Worm (Caenorhabditis elegans) whole organism, midembryonic: ENCODE measurements around the gene lips-3.

Source experiments
- cog-1 ChIP-seq: sonication (generic microtip); optimal IDR thresholded peaks from 2 replicates; lab custom pipeline; 2016; ENCODE audit warnings: missing genetic modification characterization, missing compliant biosample characterization
- klf-2 ChIP-seq: fragments of 200-800 bp; sonication (Bioruptor generic); conservative IDR thresholded peaks from 2 replicates; pipeline ENCODE4 v1.3.6; 2022; ENCODE audit warnings: missing genetic modification reagents, missing genetic modification characterization, missing compliant biosample characterization
- med-1 ChIP-seq: sonication (generic microtip); optimal IDR thresholded peaks from 2 replicates; lab custom pipeline; 2017; ENCODE audit warnings: missing genetic modification characterization, mild to moderate bottlenecking, missing compliant biosample characterization, antibody characterized with exemption, missing genetic modification reagents; ENCODE audit not compliant: insufficient read depth
- tab-1 ChIP-seq: fragments of 200-800 bp; sonication (Bioruptor generic); IDR thresholded peaks from 2 replicates; pipeline ENCODE4 v1.3.6; 2022; ENCODE audit warnings: missing genetic modification characterization, missing compliant biosample characterization
- ztf-23 ChIP-seq: fragments of 200-800 bp; sonication (Bioruptor generic); IDR thresholded peaks from 2 replicates; pipeline ENCODE4 v1.3.6; 2022; ENCODE audit warnings: missing genetic modification reagents, missing genetic modification characterization, missing compliant biosample characterization
- ztf-29 ChIP-seq: fragments of 200-800 bp; sonication (Bioruptor generic); IDR thresholded peaks from 2 replicates; pipeline ENCODE4 v1.3.6; 2022; ENCODE audit warnings: missing genetic modification reagents, missing genetic modification characterization, missing compliant biosample characterization

DNA sequence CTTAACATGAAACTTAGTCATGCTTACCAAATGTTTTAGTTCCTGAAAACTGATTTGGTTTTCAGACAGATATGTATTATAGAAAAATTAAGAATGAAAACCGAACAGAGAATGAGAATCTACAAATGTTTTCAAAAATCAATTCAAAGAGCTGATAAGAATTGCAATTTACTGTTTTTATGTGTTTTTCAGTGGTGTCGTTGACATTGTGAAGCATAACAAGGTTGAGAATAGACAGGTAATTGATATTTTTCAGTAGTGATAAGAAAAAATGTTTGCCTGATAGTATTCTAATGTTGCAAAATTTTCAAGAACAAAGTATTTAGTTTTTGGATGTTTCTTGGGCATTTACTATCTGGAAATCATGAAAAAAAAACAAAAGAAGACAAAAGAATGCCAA lies 26.9 kb downstream of the lips-3 start, which contains the start of gene pfas-1:
- no peak for TF ChIP-seq ztf-23 (GFP tag; lab: Robert Waterston, UW)
- TF ChIP-seq klf-2 = no peak
- no peak for TF ChIP-seq med-1 (GFP tag; lab: Kevin White, UChicago)
- no peak for TF ChIP-seq ztf-29 (GFP tag; lab: Robert Waterston, UW)
- TF ChIP-seq cog-1 (tag; lab: Kevin White, UChicago) = no peak
- no peak for TF ChIP-seq tab-1 (GFP tag; lab: Robert Waterston, UW)
